Worm (Caenorhabditis elegans) whole organism, late embryonic: ENCODE results near the gene T23B5.3.
"Not testable (repeated sequence)": the region's sequence is repeated elsewhere in the genome, so short reads cannot be mapped to it uniquely, and the experiment has no call there.

ENCODE experiments used
- C08G9.2 ChIP-seq: sonication (generic microtip); optimal IDR thresholded peaks from 2 replicates; lab custom pipeline; 2016; ENCODE audit warnings: mild to moderate bottlenecking, missing genetic modification characterization, moderate library complexity, missing compliant biosample characterization
- C38D4.7 ChIP-seq: fragments of 200-800 bp; sonication (Bioruptor generic); optimal IDR thresholded peaks from 2 replicates; lab custom pipeline; 2018; ENCODE audit warnings: mild to moderate bottlenecking, missing genetic modification characterization, moderate library complexity, missing compliant biosample characterization
- ahr-1 ChIP-seq: sonication (generic microtip); optimal IDR thresholded peaks from 2 replicates; lab custom pipeline; 2016; ENCODE audit warnings: missing genetic modification characterization, missing compliant biosample characterization
- ceh-14 ChIP-seq: sonication (generic microtip); optimal IDR thresholded peaks from 2 replicates; lab custom pipeline; 2016; ENCODE audit warnings: missing genotype, missing genetic modification characterization, missing compliant biosample characterization
- ceh-18 ChIP-seq: sonication (generic microtip); optimal IDR thresholded peaks from 2 replicates; lab custom pipeline; 2016; ENCODE audit warnings: missing genetic modification characterization, missing compliant biosample characterization
- ceh-19 ChIP-seq: fragments of 200-800 bp; sonication (Bioruptor generic); optimal IDR thresholded peaks from 2 replicates; lab custom pipeline; 2018; ENCODE audit warnings: mild to moderate bottlenecking, missing genetic modification characterization, missing compliant biosample characterization
- ceh-2 ChIP-seq: sonication (generic microtip); optimal IDR thresholded peaks from 2 replicates; lab custom pipeline; 2016; ENCODE audit warnings: missing genotype, missing genetic modification characterization, missing compliant biosample characterization
- ceh-30 ChIP-seq: fragments of 150-350 bp; optimal IDR thresholded peaks from 2 replicates; lab custom pipeline; 2014; ENCODE audit warnings: missing biosample characterization, missing genetic modification characterization
- ceh-31 ChIP-seq: sonication (generic microtip); optimal IDR thresholded peaks from 2 replicates; lab custom pipeline; 2016; ENCODE audit warnings: missing genetic modification characterization, missing compliant biosample characterization
- ceh-34 ChIP-seq: sonication (generic microtip); optimal IDR thresholded peaks from 2 replicates; lab custom pipeline; 2016; ENCODE audit warnings: mild to moderate bottlenecking, missing genetic modification characterization, missing compliant biosample characterization
- ceh-48 ChIP-seq: sonication (generic microtip); optimal IDR thresholded peaks from 2 replicates; lab custom pipeline; 2016; ENCODE audit warnings: missing genetic modification characterization, inconsistent platforms, missing compliant biosample characterization
- ceh-9 ChIP-seq: sonication (generic microtip); optimal IDR thresholded peaks from 2 replicates; lab custom pipeline; 2016; ENCODE audit warnings: mild to moderate bottlenecking, missing genetic modification characterization, inconsistent platforms, missing compliant biosample characterization
- ets-4 ChIP-seq: sonication (generic microtip); optimal IDR thresholded peaks from 2 replicates; lab custom pipeline; 2016; ENCODE audit warnings: missing genetic modification characterization, missing compliant biosample characterization
- fax-1 ChIP-seq: sonication (generic microtip); optimal IDR thresholded peaks from 2 replicates; lab custom pipeline; 2016; ENCODE audit warnings: missing genotype, missing genetic modification characterization, missing compliant biosample characterization
- fkh-6 ChIP-seq: sonication (generic microtip); optimal IDR thresholded peaks from 2 replicates; lab custom pipeline; 2016; ENCODE audit warnings: missing genetic modification characterization, missing compliant biosample characterization
- hlh-13 ChIP-seq: fragments of 200-800 bp; sonication (Bioruptor generic); optimal IDR thresholded peaks from 2 replicates; lab custom pipeline; 2018; ENCODE audit warnings: mild to moderate bottlenecking, missing genetic modification characterization, missing compliant biosample characterization
- hlh-6 ChIP-seq: sonication (generic microtip); optimal IDR thresholded peaks from 2 replicates; lab custom pipeline; 2016; ENCODE audit warnings: missing genotype, missing genetic modification characterization, missing compliant biosample characterization
- hlh-8 ChIP-seq: sonication (generic microtip); optimal IDR thresholded peaks from 2 replicates; lab custom pipeline; 2016; ENCODE audit warnings: missing genotype, missing genetic modification characterization, missing compliant biosample characterization
- lim-6 ChIP-seq: sonication (generic microtip); optimal IDR thresholded peaks from 2 replicates; lab custom pipeline; 2016; ENCODE audit warnings: missing genetic modification characterization, missing compliant biosample characterization
- mec-3 ChIP-seq: sonication (generic microtip); optimal IDR thresholded peaks from 2 replicates; lab custom pipeline; 2016; ENCODE audit warnings: borderline replicate concordance, missing genetic modification characterization, missing compliant biosample characterization
- nfya-1 ChIP-seq: sonication (generic microtip); optimal IDR thresholded peaks from 2 replicates; lab custom pipeline; 2017; ENCODE audit warnings: missing genetic modification characterization, mild to moderate bottlenecking, missing compliant biosample characterization, antibody characterized with exemption, moderate library complexity
- odd-2 ChIP-seq: sonication (generic microtip); optimal IDR thresholded peaks from 2 replicates; lab custom pipeline; 2017; ENCODE audit warnings: antibody characterized with exemption, mild to moderate bottlenecking, missing genetic modification characterization, missing compliant biosample characterization
- pros-1 ChIP-seq: fragments of 150-350 bp; optimal IDR thresholded peaks from 2 replicates; lab custom pipeline; 2014; ENCODE audit warnings: missing biosample characterization, missing genetic modification reagents, missing genetic modification characterization
- rnt-1 ChIP-seq: sonication (generic microtip); optimal IDR thresholded peaks from 2 replicates; lab custom pipeline; 2016; ENCODE audit warnings: missing genetic modification characterization, missing compliant biosample characterization
- sdc-2 ChIP-seq: sonication (generic microtip); optimal IDR thresholded peaks from 2 replicates; lab custom pipeline; 2016; ENCODE audit warnings: missing genotype, missing genetic modification characterization, missing compliant biosample characterization
- tbx-2 ChIP-seq: sonication (generic microtip); optimal IDR thresholded peaks from 2 replicates; lab custom pipeline; 2016; ENCODE audit warnings: missing genetic modification characterization, missing compliant biosample characterization
- tbx-7 ChIP-seq: sonication (generic microtip); optimal IDR thresholded peaks from 2 replicates; lab custom pipeline; 2016; ENCODE audit warnings: missing genotype, missing genetic modification characterization, missing compliant biosample characterization
- unc-42 ChIP-seq: sonication (generic microtip); optimal IDR thresholded peaks from 2 replicates; lab custom pipeline; 2016; ENCODE audit warnings: missing genotype, missing genetic modification characterization, missing compliant biosample characterization
- unc-55 ChIP-seq: sonication (generic microtip); optimal IDR thresholded peaks from 2 replicates; lab custom pipeline; 2017; ENCODE audit warnings: missing biosample characterization, missing genetic modification reagents, missing genetic modification characterization
- unc-86 ChIP-seq: sonication (generic microtip); optimal IDR thresholded peaks from 2 replicates; lab custom pipeline; 2016; ENCODE audit warnings: missing genetic modification characterization, missing compliant biosample characterization
- zip-5 ChIP-seq: sonication (generic microtip); optimal IDR thresholded peaks from 2 replicates; lab custom pipeline; 2016; ENCODE audit warnings: missing genetic modification characterization, missing compliant biosample characterization

T23B5.3 gene

DNA sequence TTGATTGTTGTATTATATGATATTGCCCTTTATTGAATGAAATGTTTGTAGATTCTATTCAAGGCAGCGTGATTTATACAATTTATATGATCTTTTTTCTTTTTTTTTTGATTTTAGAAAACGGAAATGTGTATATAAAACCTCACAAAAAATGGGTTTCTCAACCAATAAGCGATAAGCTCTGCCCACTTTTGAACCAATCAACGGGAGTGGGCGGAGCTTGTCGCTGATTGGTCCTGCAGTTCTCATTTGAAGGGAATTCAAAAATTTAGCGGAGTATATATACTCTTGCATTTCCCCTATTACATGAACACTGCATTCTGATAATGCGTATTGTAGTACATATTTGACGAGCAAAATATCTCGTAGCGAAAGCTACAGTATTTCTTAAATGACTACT lies 37.9 kb upstream of the T23B5.3 start:
- no peak for TF ChIP-seq unc-86 (tag; lab: Kevin White, UChicago)
- peak; percentile 91 for TF ChIP-seq nfya-1 (tag; lab: Kevin White, UChicago)
- TF ChIP-seq ceh-2 (tag; lab: Kevin White, UChicago), result no peak
- TF ChIP-seq unc-55 (GFP tag; lab: Kevin White, UChicago), result no peak
- no peak for TF ChIP-seq fax-1 (tag; lab: Kevin White, UChicago)
- no peak for TF ChIP-seq ahr-1 (tag; lab: Kevin White, UChicago)
- no peak for TF ChIP-seq ceh-31

DNA sequence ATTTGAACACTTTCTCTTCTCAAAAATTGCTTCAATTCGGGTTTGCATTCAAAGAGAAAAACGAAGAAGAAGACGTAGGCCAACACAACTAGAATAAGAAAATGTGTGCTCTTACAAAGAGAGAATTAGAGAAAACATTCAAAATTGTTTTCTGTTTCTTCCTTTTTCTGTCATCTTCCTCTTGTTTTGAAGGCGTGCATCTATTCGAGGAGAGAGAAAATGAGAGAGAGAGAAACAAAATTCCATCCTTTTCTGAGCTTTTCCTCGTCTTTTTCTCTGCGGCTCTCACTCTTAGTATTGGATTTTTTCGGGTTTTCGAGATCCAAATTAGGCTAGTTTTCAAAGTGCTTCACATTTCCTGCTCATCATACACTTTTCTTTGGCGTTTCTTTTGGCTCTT lies 36.9 kb upstream of the T23B5.3 start:
- peak; percentile 79 for TF ChIP-seq unc-42 (tag; lab: Kevin White, UChicago)
- no peak for TF ChIP-seq lim-6 (tag; lab: Kevin White, UChicago)
- TF ChIP-seq fkh-6 (tag; lab: Kevin White, UChicago), result no peak
- no peak for TF ChIP-seq ceh-9 (tag; lab: Kevin White, UChicago)
- peak; percentile 25 for TF ChIP-seq ceh-48 (tag; lab: Kevin White, UChicago)
- TF ChIP-seq nfya-1 (tag; lab: Kevin White, UChicago), result peak; percentile 62
- peak; percentile 5 for TF ChIP-seq tbx-2
- TF ChIP-seq ceh-31, result peak; percentile 55
- peak; percentile 23 for TF ChIP-seq unc-55 (GFP tag; lab: Kevin White, UChicago)
- TF ChIP-seq, all 69 proteins: peak for 6

DNA sequence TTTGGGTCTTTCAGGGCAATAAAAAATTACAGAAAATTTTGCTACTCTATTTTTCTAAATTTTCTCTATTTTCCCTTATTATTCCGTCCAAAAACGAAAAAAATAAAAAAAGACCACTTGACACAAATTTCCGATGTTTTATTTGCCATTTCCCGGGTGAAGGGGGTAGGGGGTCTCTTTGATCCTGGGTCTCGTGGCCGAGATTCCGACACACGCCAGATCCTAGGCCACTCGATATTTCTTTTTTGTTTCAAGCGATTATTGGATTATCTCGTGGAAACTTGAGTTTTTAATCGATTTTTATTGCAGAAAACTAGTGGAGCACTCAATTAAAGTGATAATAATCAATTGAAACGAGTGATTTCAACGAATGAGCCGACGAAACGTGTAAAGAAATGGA lies 35.4 kb upstream of the T23B5.3 start, which contains the start of the genes wdfy-3 and C26H9A.4:
Gene wdfy-3 (plus strand): TSS at position 308 of the 400 bp plus-strand sequence.
Gene C26H9A.4 (plus strand): TSS at position 317 of the 400 bp plus-strand sequence.
- TF ChIP-seq ceh-31 (peak; percentile 81), zip-5 (peak; percentile 74), ceh-2 (tag; lab: Kevin White, UChicago) (peak; percentile 67), ets-4 (tag; lab: Kevin White, UChicago) (peak; percentile 4), unc-42 (tag; lab: Kevin White, UChicago) (peak; percentile 40), C08G9.2 (tag; lab: Kevin White, UChicago) (peak; percentile 74), tbx-7 (tag; lab: Kevin White, UChicago) (peak; percentile 32), hlh-6 (tag; lab: Kevin White, UChicago) (no peak), ceh-14 (tag; lab: Kevin White, UChicago) (no peak), tbx-2 (peak; percentile 19)

DNA sequence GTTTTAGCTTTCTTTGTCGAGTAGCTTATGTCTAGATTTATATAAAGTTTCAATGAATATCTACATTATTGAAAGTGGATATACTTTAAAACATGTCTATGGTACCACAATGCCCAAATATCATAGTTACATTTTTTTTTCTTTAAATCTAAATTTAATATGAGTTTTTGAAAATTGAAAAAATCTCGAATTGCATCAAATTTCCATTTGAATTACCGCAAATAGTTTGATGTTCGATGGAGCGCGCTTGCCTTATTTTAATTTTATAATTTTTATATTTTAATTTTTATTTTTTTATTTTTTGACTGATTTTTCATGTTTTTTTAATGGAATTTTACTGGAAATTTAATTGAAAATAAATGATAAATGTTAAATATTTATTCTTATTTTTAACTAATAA lies 13.8 kb upstream of the T23B5.3 start, which contains the start of gene T23B5.4:
Gene T23B5.4 (plus strand): TSS at position 301 of the 400 bp plus-strand sequence.
- no peak for TF ChIP-seq mec-3
- no peak for TF ChIP-seq ceh-31
- TF ChIP-seq hlh-8 (tag; lab: Kevin White, UChicago), result no peak
- TF ChIP-seq ceh-19 (GFP tag; lab: Kevin White, UChicago), result no peak
- no peak for TF ChIP-seq ceh-34 (tag; lab: Kevin White, UChicago)
- TF ChIP-seq C38D4.7 (GFP tag; lab: Kevin White, UChicago), result no peak
- no peak for TF ChIP-seq zip-5
- TF ChIP-seq rnt-1 (tag; lab: Kevin White, UChicago), result no peak
- TF ChIP-seq sdc-2, result no peak
- no peak for TF ChIP-seq pros-1 (tag; lab: Kevin White, UChicago)
- no peak for TF ChIP-seq hlh-13

DNA sequence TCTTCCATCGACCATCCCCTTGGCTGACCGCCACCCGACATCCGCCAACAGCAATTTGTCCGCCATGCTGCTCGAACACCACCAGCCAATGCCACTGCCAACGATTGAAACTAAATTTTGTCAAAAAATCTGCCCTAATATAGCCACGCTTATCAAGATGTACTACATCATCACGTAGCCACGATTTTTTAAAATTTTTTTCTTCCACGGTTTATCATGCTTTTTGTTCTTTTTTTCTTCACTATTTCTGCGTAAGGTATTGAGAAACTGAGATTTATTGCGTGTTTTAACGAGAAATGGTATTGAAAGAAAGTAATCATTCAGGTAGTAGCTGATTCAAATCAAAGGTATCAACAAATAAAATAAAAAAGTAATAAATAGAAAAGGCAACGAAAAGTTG lies 11.3 kb upstream of the T23B5.3 start, which contains the start of gene T23B5.6:
Gene T23B5.6 (minus strand): TSS at position 101 of the 400 bp plus-strand sequence.
- TF ChIP-seq odd-2; ceh-9 (tag; lab: Kevin White, UChicago); ceh-18 (tag; lab: Kevin White, UChicago): not testable (repeated sequence)

DNA sequence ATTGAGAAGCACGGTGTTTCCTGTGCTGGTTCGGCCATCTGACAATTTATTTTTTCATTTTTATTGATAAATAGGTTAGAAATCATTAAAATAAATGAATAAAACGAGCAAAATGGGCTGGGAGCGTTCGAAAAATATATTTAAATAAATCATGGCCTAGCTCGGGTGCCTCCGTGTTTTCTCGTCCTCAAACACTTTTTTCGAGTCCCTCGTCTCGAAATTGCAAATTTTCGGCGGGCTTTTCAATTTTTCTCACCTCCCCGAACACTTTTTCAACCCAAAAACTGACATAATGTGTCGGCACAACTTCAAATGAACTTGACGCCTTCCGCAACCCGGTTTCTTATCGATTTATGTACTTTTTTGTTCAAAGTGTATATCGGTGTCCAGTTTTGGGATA lies 4.1 kb upstream of the T23B5.3 start, which contains the start of gene prmt-9:
Gene prmt-9 (minus strand): TSS at position 38 of the 400 bp plus-strand sequence.
- TF ChIP-seq C08G9.2 (tag; lab: Kevin White, UChicago) (peak; percentile 28), ceh-31 (peak; percentile 51), mec-3 (no peak), nfya-1 (tag; lab: Kevin White, UChicago) (no peak), pros-1 (tag; lab: Kevin White, UChicago) (no peak), ceh-30 (tag; lab: Kevin White, UChicago) (no peak)
- TF ChIP-seq, all 69 proteins: peak for 2
